Fruit fly (Drosophila melanogaster): Measurements from ENCODE around the gene CAH8.

DNA sequence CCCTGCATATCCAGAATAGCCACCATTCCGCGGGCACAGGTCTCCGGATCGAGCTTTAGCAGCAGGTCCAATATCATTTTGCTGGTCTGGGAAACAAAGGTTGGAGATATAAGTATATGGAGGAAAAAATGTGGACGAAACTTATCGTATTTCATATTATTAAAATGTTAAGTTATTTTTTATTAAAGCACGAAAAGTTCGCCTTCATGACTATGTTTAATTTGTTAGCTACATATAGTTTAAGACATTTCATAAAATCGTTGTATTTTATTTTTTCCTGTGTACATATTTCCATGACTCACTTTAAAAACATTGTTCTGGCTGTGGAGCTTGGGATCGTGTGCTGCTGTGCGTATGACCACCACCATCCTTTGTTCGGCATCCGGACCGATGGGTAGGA is 34.5 kb upstream of the CAH8 start:
- TF ChIP-seq CG30403 (GFP tag; optimal IDR thresholded peaks at IDR 0.05) (no peak), CG10431 (GFP tag; optimal IDR thresholded peaks at IDR 0.05) (no peak), CG14050 (GFP tag; IDR thresholded peaks at IDR 0.05) (no peak), Dll (GFP tag; IDR thresholded peaks at IDR 0.05; ENCODE audit: partially characterized antibody) (no peak), CG15073 (GFP tag; optimal IDR thresholded peaks at IDR 0.05) (no peak), CG2889 (GFP tag; IDR thresholded peaks at IDR 0.05) (no peak), schlank (tag; optimal IDR thresholded peaks at IDR 0.05) (no peak), chm (GFP tag; IDR thresholded peaks at IDR 0.05) (no peak), aop (GFP tag; IDR thresholded peaks at IDR 0.05) (no peak), CG13775 (GFP tag; optimal IDR thresholded peaks at IDR 0.05) (no peak), CG9609 (GFP tag; optimal IDR thresholded peaks at IDR 0.05) (no peak)

Measured in whole organism, embryonic.